Fruit fly (Drosophila melanogaster) whole organism, prepupa: ENCODE results near the gene CG43658.

Experiments
- Blimp-1 ChIP-seq: fragments of 200-800 bp; sonication (Bioruptor generic); optimal IDR thresholded peaks from 3 replicates; lab custom pipeline; 2017; ENCODE audit warnings: missing biosample characterization, missing genetic modification characterization, mild to moderate bottlenecking, moderate library complexity, missing genetic modification reagents
- CG10631 ChIP-seq: fragments of 200-800 bp; sonication (Bioruptor generic); optimal IDR thresholded peaks from 2 replicates; lab custom pipeline; 2016; ENCODE audit warnings: missing biosample characterization, missing genetic modification characterization
- CG10669 ChIP-seq: fragments of 200-800 bp; sonication (Bioruptor generic); optimal IDR thresholded peaks from 3 replicates; lab custom pipeline; 2018; ENCODE audit warnings: missing biosample characterization, mild to moderate bottlenecking, missing genetic modification characterization, moderate library complexity
- CG11294 ChIP-seq: fragments of 200-800 bp; sonication (Bioruptor generic); IDR thresholded peaks from 2 replicates; pipeline ENCODE4 v1.3.6; 2022; ENCODE audit warnings: missing biosample characterization, missing genetic modification characterization
- CG11762 ChIP-seq: fragments of 200-800 bp; sonication (Bioruptor generic); optimal IDR thresholded peaks from 3 replicates; lab custom pipeline; 2016; ENCODE audit warnings: missing biosample characterization, missing genetic modification characterization; ENCODE audit not compliant: insufficient read depth
- CG11902 ChIP-seq: fragments of 200-800 bp; sonication (Bioruptor generic); optimal IDR thresholded peaks from 3 replicates; lab custom pipeline; 2016; ENCODE audit warnings: missing biosample characterization, missing genetic modification characterization
- CG3032 ChIP-seq: fragments of 200-800 bp; optimal IDR thresholded peaks from 2 replicates; lab custom pipeline; 2019; ENCODE audit warnings: missing biosample characterization, mild to moderate bottlenecking, missing genetic modification characterization, moderate library complexity
- CG31627 ChIP-seq: fragments of 200-800 bp; sonication (Bioruptor generic); optimal IDR thresholded peaks from 3 replicates; lab custom pipeline; 2016; ENCODE audit warnings: missing biosample characterization, missing genetic modification characterization
- CG34406 ChIP-seq: fragments of 200-800 bp; sonication (Bioruptor generic); optimal IDR thresholded peaks from 3 replicates; lab custom pipeline; 2016; ENCODE audit warnings: missing biosample characterization, missing genetic modification characterization
- CG3919 ChIP-seq: fragments of 200-800 bp; sonication (Bioruptor generic); optimal IDR thresholded peaks from 3 replicates; lab custom pipeline; 2016; ENCODE audit warnings: missing biosample characterization, missing genetic modification characterization
- CG4318 ChIP-seq: fragments of 200-800 bp; sonication (Bioruptor generic); optimal IDR thresholded peaks from 3 replicates; lab custom pipeline; 2017; ENCODE audit warnings: missing biosample characterization, mild to moderate bottlenecking, missing genetic modification characterization
- CG6163 ChIP-seq: fragments of 200-800 bp; sonication (Bioruptor generic); IDR thresholded peaks from 3 replicates; pipeline ENCODE4 v1.3.6; 2022; ENCODE audit warnings: missing biosample characterization, missing genetic modification characterization
- CG6792 ChIP-seq: fragments of 200-800 bp; sonication (Bioruptor generic); optimal IDR thresholded peaks from 3 replicates; lab custom pipeline; 2016; ENCODE audit warnings: missing biosample characterization, missing genetic modification characterization
- CG6808 ChIP-seq: fragments of 200-800 bp; sonication (Bioruptor generic); optimal IDR thresholded peaks from 3 replicates; lab custom pipeline; 2017; ENCODE audit warnings: missing biosample characterization, missing genetic modification characterization, mild to moderate bottlenecking, moderate library complexity, missing genetic modification reagents
- CG6854 ChIP-seq: fragments of 200-800 bp; sonication (Bioruptor generic); optimal IDR thresholded peaks from 2 replicates; lab custom pipeline; 2017; ENCODE audit warnings: missing biosample characterization, mild to moderate bottlenecking, missing genetic modification characterization
- CG8119 ChIP-seq: fragments of 200-800 bp; sonication (Bioruptor generic); IDR thresholded peaks from 3 replicates; pipeline ENCODE4 v1.3.6; 2022; ENCODE audit warnings: missing biosample characterization, missing genetic modification characterization
- CG8319 ChIP-seq: fragments of 200-800 bp; sonication (Bioruptor generic); optimal IDR thresholded peaks from 3 replicates; lab custom pipeline; 2016; ENCODE audit warnings: missing biosample characterization, missing genetic modification characterization
- CG8632 ChIP-seq: fragments of 200-800 bp; sonication (Bioruptor generic); optimal IDR thresholded peaks from 3 replicates; lab custom pipeline; 2016; ENCODE audit warnings: missing biosample characterization, missing genetic modification characterization
- Eip75B ChIP-seq: fragments of 200-800 bp; sonication (Bioruptor generic); optimal IDR thresholded peaks from 3 replicates; lab custom pipeline; 2016; ENCODE audit warnings: missing biosample characterization, missing genetic modification characterization
- Eip78C ChIP-seq: fragments of 200-800 bp; sonication (Bioruptor generic); peaks from one replicate; lab custom pipeline; 2016; ENCODE audit warnings: missing biosample characterization, missing genetic modification characterization
- Eip93F ChIP-seq: fragments of 200-800 bp; sonication (Bioruptor generic); optimal IDR thresholded peaks from 2 replicates; lab custom pipeline; 2016; ENCODE audit warnings: missing biosample characterization, mild to moderate bottlenecking, missing genetic modification characterization
- Ets21C ChIP-seq: fragments of 200-800 bp; sonication (Bioruptor generic); optimal IDR thresholded peaks from 3 replicates; lab custom pipeline; 2016; ENCODE audit warnings: missing biosample characterization, missing genetic modification characterization
- Ets96B ChIP-seq: fragments of 200-800 bp; optimal IDR thresholded peaks from 2 replicates; lab custom pipeline; 2019; ENCODE audit warnings: missing biosample characterization, mild to moderate bottlenecking, missing genetic modification characterization, moderate library complexity
- Gug ChIP-seq: fragments of 200-800 bp; sonication (Bioruptor generic); IDR thresholded peaks from 2 replicates; pipeline ENCODE4 v1.3.6; 2022; ENCODE audit warnings: missing biosample characterization, missing genetic modification characterization
- Hr38 ChIP-seq: sonication (Bioruptor generic); optimal IDR thresholded peaks from 2 replicates; lab custom pipeline; 2016; ENCODE audit warnings: missing biosample characterization, missing genetic modification characterization
- Hr39 ChIP-seq: fragments of 200-800 bp; sonication (Bioruptor generic); optimal IDR thresholded peaks from 2 replicates; lab custom pipeline; 2016; ENCODE audit warnings: missing biosample characterization, missing genetic modification characterization
- Hr4 ChIP-seq: fragments of 200-800 bp; sonication (Bioruptor generic); optimal IDR thresholded peaks from 3 replicates; lab custom pipeline; 2016; ENCODE audit warnings: missing biosample characterization, missing genetic modification characterization
- Lpt ChIP-seq: fragments of 200-800 bp; sonication (Bioruptor generic); optimal IDR thresholded peaks from 3 replicates; lab custom pipeline; 2016; ENCODE audit warnings: missing biosample characterization, missing genetic modification characterization
- Met ChIP-seq: fragments of 200-800 bp; sonication (Bioruptor generic); optimal IDR thresholded peaks from 3 replicates; lab custom pipeline; 2016; ENCODE audit warnings: missing biosample characterization, missing genetic modification characterization
- OdsH ChIP-seq: fragments of 200-800 bp; sonication (Bioruptor generic); optimal IDR thresholded peaks from 3 replicates; lab custom pipeline; 2016; ENCODE audit warnings: missing biosample characterization, missing genetic modification characterization
- Smox ChIP-seq: fragments of 200-800 bp; sonication (Bioruptor generic); optimal IDR thresholded peaks from 3 replicates; lab custom pipeline; 2016; ENCODE audit warnings: missing biosample characterization, missing genetic modification characterization
- Sox15 ChIP-seq: fragments of 200-800 bp; sonication (Bioruptor generic); optimal IDR thresholded peaks from 3 replicates; lab custom pipeline; 2016; ENCODE audit warnings: missing biosample characterization, missing genetic modification characterization
- acj6 ChIP-seq: fragments of 200-800 bp; sonication (Bioruptor generic); optimal IDR thresholded peaks from 3 replicates; lab custom pipeline; 2016; ENCODE audit warnings: missing biosample characterization, missing genetic modification characterization
- cyc ChIP-seq: fragments of 200-800 bp; sonication (Bioruptor generic); optimal IDR thresholded peaks from 3 replicates; lab custom pipeline; 2016; ENCODE audit warnings: missing biosample characterization, missing genetic modification characterization
- dac ChIP-seq: fragments of 200-800 bp; sonication (Bioruptor generic); optimal IDR thresholded peaks from 2 replicates; lab custom pipeline; 2017; ENCODE audit warnings: missing biosample characterization, mild to moderate bottlenecking, missing genetic modification characterization
- dsx ChIP-seq: fragments of 200-800 bp; optimal IDR thresholded peaks from 3 replicates; lab custom pipeline; 2019; ENCODE audit warnings: missing biosample characterization, mild to moderate bottlenecking, missing genetic modification characterization, moderate library complexity; ENCODE audit not compliant: poor library complexity, severe bottlenecking
- esn ChIP-seq: fragments of 200-800 bp; sonication (Bioruptor generic); optimal IDR thresholded peaks from 2 replicates; lab custom pipeline; 2016; ENCODE audit warnings: missing biosample characterization, mild to moderate bottlenecking, missing genetic modification characterization, moderate library complexity
- fkh ChIP-seq: fragments of 200-800 bp; sonication (Bioruptor generic); optimal IDR thresholded peaks from 3 replicates; lab custom pipeline; 2017; ENCODE audit warnings: missing biosample characterization, mild to moderate bottlenecking, missing genetic modification characterization, moderate library complexity
- net ChIP-seq: fragments of 200-800 bp; sonication (Bioruptor generic); optimal IDR thresholded peaks from 3 replicates; lab custom pipeline; 2016; ENCODE audit warnings: missing biosample characterization, missing genetic modification characterization
- salr ChIP-seq, 2 experiments: fragments of 200-800 bp; sonication (Bioruptor generic); optimal IDR thresholded peaks; 3 replicates each; lab custom pipeline; 2016 to 2018; ENCODE audit warnings: missing biosample characterization in 2 of 2, missing genetic modification characterization in 2 of 2, mild to moderate bottlenecking in 1 of 2
- spab ChIP-seq: fragments of 200-800 bp; sonication (Bioruptor generic); optimal IDR thresholded peaks from 2 replicates; lab custom pipeline; 2017; ENCODE audit warnings: missing biosample characterization, mild to moderate bottlenecking, missing genetic modification characterization, missing genetic modification reagents
- svp ChIP-seq: fragments of 200-800 bp; sonication (Bioruptor generic); peaks from one replicate; lab custom pipeline; 2016; ENCODE audit warnings: missing biosample characterization, missing genetic modification characterization
- topi ChIP-seq: fragments of 200-800 bp; sonication (Bioruptor generic); optimal IDR thresholded peaks from 3 replicates; lab custom pipeline; 2016; ENCODE audit warnings: missing biosample characterization, missing genetic modification characterization
- vri ChIP-seq: fragments of 200-800 bp; sonication (Bioruptor generic); optimal IDR thresholded peaks from 3 replicates; lab custom pipeline; 2016; ENCODE audit warnings: missing biosample characterization, mild to moderate bottlenecking, missing genetic modification characterization

Gene CG43658

DNA sequence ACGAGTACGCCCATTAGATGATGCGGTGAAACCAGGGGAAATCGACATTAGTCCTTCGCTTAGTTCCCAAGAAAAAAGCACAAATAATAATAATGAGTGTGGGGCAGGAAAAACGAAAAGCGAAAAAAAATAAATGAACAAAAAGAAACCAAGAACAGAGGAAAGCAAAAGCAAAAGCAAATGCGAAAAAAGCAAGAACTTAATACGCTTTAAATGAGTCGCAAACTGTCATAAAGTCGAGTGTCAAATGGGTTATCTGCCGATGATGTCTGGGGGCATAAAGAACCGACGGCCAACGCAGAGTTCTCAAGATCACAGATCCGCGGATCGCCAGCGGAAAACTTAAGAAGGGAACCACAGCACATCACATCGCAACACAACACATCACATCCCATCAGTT, 72.6 kb downstream of the CG43658 start (continued):
- TF ChIP-seq Lpt (no peak), Met (GFP tag; lab: Kevin White, UChicago) (no peak), Gug (GFP tag; lab: Robert Waterston, UW) (no peak), CG31627 (GFP tag; lab: Kevin White, UChicago) (no peak), CG3032 (tag; lab: Kevin White, UChicago) (peak; percentile 51), Eip93F (no peak), fkh (GFP tag; lab: Kevin White, UChicago) (no peak), Smox (no peak), topi (no peak), Sox15 (no peak), CG10631 (GFP tag; lab: Kevin White, UChicago) (no peak), Hr38 (GFP tag; lab: Kevin White, UChicago) (no peak), CG8319 (GFP tag; lab: Kevin White, UChicago) (no peak), dsx (GFP tag; lab: Kevin White, UChicago) (peak; percentile 52), svp (GFP tag; lab: Kevin White, UChicago) (peak; percentile 94), CG11294 (GFP tag; lab: Robert Waterston, UW) (no peak)

DNA sequence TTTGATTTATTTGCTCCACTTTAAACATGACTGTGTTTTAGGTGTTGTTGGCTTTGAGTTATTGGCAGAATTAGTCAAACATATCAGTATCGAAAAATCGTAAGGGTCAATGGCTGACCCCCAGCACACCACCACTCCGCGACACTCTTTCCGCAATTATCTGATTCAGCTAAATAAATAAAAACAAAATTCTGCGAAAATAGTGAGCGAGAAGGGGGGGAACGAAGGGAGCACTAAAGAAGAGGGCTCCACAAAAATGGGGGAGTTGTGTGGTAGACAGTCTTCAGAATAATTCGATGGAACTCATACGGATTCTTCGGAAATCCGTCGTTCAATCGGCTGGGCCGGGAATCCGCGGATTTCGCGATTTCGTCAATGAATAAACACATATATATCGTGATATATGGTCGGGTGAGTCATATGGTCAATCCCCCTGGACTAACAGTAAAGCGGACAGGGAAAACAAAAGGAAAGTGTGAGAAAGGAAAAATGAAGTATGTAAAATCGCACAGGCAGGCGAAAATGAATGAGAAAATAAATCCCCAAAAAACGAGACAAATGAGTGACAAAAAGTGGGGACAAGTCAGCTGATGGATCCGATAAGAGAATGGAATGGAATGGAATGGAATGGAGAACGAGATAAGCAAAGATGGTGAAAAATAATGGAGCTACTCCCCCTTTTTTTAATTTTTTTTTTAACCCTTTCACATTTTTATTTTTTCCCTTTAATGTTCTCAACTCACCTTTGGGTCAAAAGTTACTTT, 75.5 kb downstream of the CG43658 start:
- TF ChIP-seq Eip78C (GFP tag; lab: Kevin White, UChicago) (peak; percentile 47), svp (GFP tag; lab: Kevin White, UChicago) (peak; percentile 61), CG31627 (GFP tag; lab: Kevin White, UChicago) (no peak)

- TF ChIP-seq Eip78C (GFP tag; lab: Kevin White, UChicago) (peak; percentile 71), net (GFP tag; lab: Kevin White, UChicago) (no peak), Hr4 (no peak), Ets96B (tag; lab: Kevin White, UChicago) (peak; percentile 5), cyc (GFP tag; lab: Kevin White, UChicago) (no peak), CG11902 (no peak), CG4318 (no peak), CG6854 (no peak), Hr39 (GFP tag; lab: Kevin White, UChicago) (no peak), svp (GFP tag; lab: Kevin White, UChicago) (peak; percentile 73), Ets21C (GFP tag; lab: Kevin White, UChicago) (no peak), CG10669 (GFP tag; lab: Kevin White, UChicago) (peak; percentile 10), CG8632 (no peak), Eip75B (GFP tag; lab: Kevin White, UChicago) (no peak), vri (GFP tag; lab: Kevin White, UChicago) (no peak), OdsH (peak; percentile 12), acj6 (GFP tag; lab: Kevin White, UChicago) (no peak), spab (GFP tag; lab: Kevin White, UChicago) (no peak), salr (GFP tag; optimal IDR thresholded peaks at IDR 0.05; lab: Kevin White, UChicago) (no peak), CG31627 (GFP tag; lab: Kevin White, UChicago) (no peak), CG6792 (GFP tag; lab: Kevin White, UChicago) (no peak), CG6808 (no peak), Hr38 (GFP tag; lab: Kevin White, UChicago) (no peak), CG10631 (GFP tag; lab: Kevin White, UChicago) (peak; percentile 23), esn (GFP tag; lab: Kevin White, UChicago) (no peak), CG11762 (no peak), CG11294 (GFP tag; lab: Robert Waterston, UW) (no peak), CG6163 (GFP tag; lab: Robert Waterston, UW) (0 out of 3 replicates have a peak, but pooled peaks have one; percentile 16), Blimp-1 (no peak), CG8119 (GFP tag; lab: Robert Waterston, UW) (no peak), Eip93F (no peak), Gug (GFP tag; lab: Robert Waterston, UW) (no peak), Met (GFP tag; lab: Kevin White, UChicago) (no peak), dsx (GFP tag; lab: Kevin White, UChicago) (no peak), dac (GFP tag; lab: Kevin White, UChicago) (no peak), CG3919 (no peak), Smox (no peak), topi (no peak), CG34406 (GFP tag; lab: Kevin White, UChicago) (peak; percentile 17)
Measured at dm6 chrX:17484152-17484807, 76.7 kb downstream of the CG43658 start.
